Fruit fly (Drosophila melanogaster): Measurements from ENCODE around the gene CG14662.

CG14662 gene

dm6 chr3R:4997399-4998203, 13.6 kb upstream of the CG14662 start (continued):
- TF ChIP-seq ind (GFP tag; optimal IDR thresholded peaks at IDR 0.05) (no peak), Adf1 (GFP tag; IDR thresholded peaks at IDR 0.05) (no peak), jing (GFP tag; optimal IDR thresholded peaks at IDR 0.05) (no peak), btn (GFP tag; optimal IDR thresholded peaks at IDR 0.05) (no peak), HLHmδ (GFP tag; optimal IDR thresholded peaks at IDR 0.05) (no peak), Sin3A (optimal IDR thresholded peaks at IDR 0.05) (no peak), ab (GFP tag; optimal IDR thresholded peaks at IDR 0.05) (no peak), H15 (GFP tag; IDR thresholded peaks at IDR 0.05) (no peak), CG10543 (GFP tag; optimal IDR thresholded peaks at IDR 0.05) (no peak), scrt (GFP tag; optimal IDR thresholded peaks at IDR 0.05) (no peak), CG4282 (GFP tag; optimal IDR thresholded peaks at IDR 0.05) (no peak), CG18599 (GFP tag; optimal IDR thresholded peaks at IDR 0.05) (no peak), CG4707 (GFP tag; optimal IDR thresholded peaks at IDR 0.05) (no peak), CG14667 (GFP tag; IDR thresholded peaks at IDR 0.05) (no peak), crc (GFP tag; optimal IDR thresholded peaks at IDR 0.05) (no peak), Pdp1 (GFP tag; optimal IDR thresholded peaks at IDR 0.05) (no peak), Opbp (GFP tag; IDR thresholded peaks at IDR 0.05; ENCODE audit: partially characterized antibody) (no peak), Xrp1 (GFP tag; IDR thresholded peaks at IDR 0.05) (peak; percentile 53), gro (GFP tag; optimal IDR thresholded peaks at IDR 0.05) (no peak), CG3995 (GFP tag; optimal IDR thresholded peaks at IDR 0.05) (no peak), CG10979 (tag; optimal IDR thresholded peaks at IDR 0.05) (peak; percentile 50), exex (tag; optimal IDR thresholded peaks at IDR 0.05) (no peak), CG11723 (GFP tag; optimal IDR thresholded peaks at IDR 0.05) (no peak), CG18619 (GFP tag; optimal IDR thresholded peaks at IDR 0.05) (no peak), dmrt11E (tag; optimal IDR thresholded peaks at IDR 0.05) (peak; percentile 42), CG1024 (GFP tag; IDR thresholded peaks at IDR 0.05) (peak; percentile 26; the same call in 1 of the 2 replicates), chif (GFP tag; optimal IDR thresholded peaks at IDR 0.05) (peak in 1 of 2 experiments; percentile 15), ase (GFP tag; IDR thresholded peaks at IDR 0.05) (no peak), CG11093 (GFP tag; IDR thresholded peaks at IDR 0.05) (no peak), lbe (GFP tag; optimal IDR thresholded peaks at IDR 0.05) (peak; percentile 40), CG5953 (GFP tag; IDR thresholded peaks at IDR 0.05) (0 out of 2 replicates have a peak, but pooled peaks have one; percentile 36), CG12155 (GFP tag; optimal IDR thresholded peaks at IDR 0.05) (no peak), inv (GFP tag; IDR thresholded peaks at IDR 0.05; ENCODE audit: partially characterized antibody) (no peak), CG34376 (GFP tag; optimal IDR thresholded peaks at IDR 0.05) (no peak), CG11560 (tag; IDR thresholded peaks at IDR 0.05) (no peak), CG2678 (tag; optimal IDR thresholded peaks at IDR 0.05) (peak; percentile 19), CG9817 (tag; optimal IDR thresholded peaks at IDR 0.05) (no peak), CG18476 (GFP tag; optimal IDR thresholded peaks at IDR 0.05) (no peak), gcm (GFP tag; optimal IDR thresholded peaks at IDR 0.05) (no peak), ham (GFP tag; IDR thresholded peaks at IDR 0.05) (no peak), bbx (GFP tag; IDR thresholded peaks at IDR 0.05; ENCODE audit: partially characterized antibody) (no peak), lola (GFP tag; optimal IDR thresholded peaks at IDR 0.05) (peak in 1 of 3 experiments; percentile 31), Optix (GFP tag; IDR thresholded peaks at IDR 0.05) (no peak), ap (GFP tag; IDR thresholded peaks at IDR 0.05) (no peak), CG16779 (GFP tag; IDR thresholded peaks at IDR 0.05) (no peak), CG32767 (GFP tag; IDR thresholded peaks at IDR 0.05) (no peak), pum (GFP tag; optimal IDR thresholded peaks at IDR 0.05) (no peak), CG32532 (GFP tag; IDR thresholded peaks at IDR 0.05) (no peak), Max (GFP tag; optimal IDR thresholded peaks at IDR 0.05) (no peak), CG12219 (GFP tag; optimal IDR thresholded peaks at IDR 0.05) (no peak)
